Fruit fly (Drosophila melanogaster) whole organism, wandering third instar larva: ENCODE measurements around the gene Kmn2.

Source experiments
- Dfd ChIP-seq: fragments of >200 bp; optimal IDR thresholded peaks from 2 replicates; lab custom pipeline; 2017; ENCODE audit warnings: missing biosample characterization, missing genetic modification characterization
- Jra ChIP-seq: sonication (Bioruptor generic); optimal IDR thresholded peaks from 2 replicates; lab custom pipeline; 2016; ENCODE audit warnings: missing biosample characterization, missing genetic modification characterization
- Mio ChIP-seq: sonication (Bioruptor generic); optimal IDR thresholded peaks from 2 replicates; lab custom pipeline; 2016; ENCODE audit warnings: missing biosample characterization, missing genetic modification characterization
- Myc ChIP-seq: fragments of >200 bp; optimal IDR thresholded peaks from 2 replicates; lab custom pipeline; 2017
- fru ChIP-seq: fragments of 200-800 bp; sonication (Bioruptor generic); optimal IDR thresholded peaks from 3 replicates; lab custom pipeline; 2016; ENCODE audit warnings: missing biosample characterization, mild to moderate bottlenecking, missing genetic modification characterization
- h ChIP-seq: fragments of 200-800 bp; sonication (Bioruptor generic); optimal IDR thresholded peaks from 3 replicates; lab custom pipeline; 2016; ENCODE audit warnings: missing biosample characterization, mild to moderate bottlenecking, missing genetic modification characterization
- psq ChIP-seq: fragments of 200-800 bp; sonication (Bioruptor generic); optimal IDR thresholded peaks from 3 replicates; lab custom pipeline; 2017; ENCODE audit warnings: missing biosample characterization, mild to moderate bottlenecking, missing genetic modification characterization, moderate library complexity

dm6 chr3R:7978379-7979009 lies 22.6 kb downstream of the Kmn2 start, which contains the start of the genes CD98hc and Os-C:
- TF ChIP-seq psq (GFP tag; lab: Kevin White, UChicago) (no peak), Dfd (GFP tag; lab: Kevin White, UChicago) (no peak), fru (GFP tag; lab: Kevin White, UChicago) (no peak), Mio (GFP tag; lab: Kevin White, UChicago) (no peak), Jra (GFP tag; lab: Kevin White, UChicago) (no peak), h (no peak), Myc (lab: Kevin White, UChicago) (no peak)
